Worm (Caenorhabditis elegans): ENCODE results near the gene nhr-180.

DNA sequence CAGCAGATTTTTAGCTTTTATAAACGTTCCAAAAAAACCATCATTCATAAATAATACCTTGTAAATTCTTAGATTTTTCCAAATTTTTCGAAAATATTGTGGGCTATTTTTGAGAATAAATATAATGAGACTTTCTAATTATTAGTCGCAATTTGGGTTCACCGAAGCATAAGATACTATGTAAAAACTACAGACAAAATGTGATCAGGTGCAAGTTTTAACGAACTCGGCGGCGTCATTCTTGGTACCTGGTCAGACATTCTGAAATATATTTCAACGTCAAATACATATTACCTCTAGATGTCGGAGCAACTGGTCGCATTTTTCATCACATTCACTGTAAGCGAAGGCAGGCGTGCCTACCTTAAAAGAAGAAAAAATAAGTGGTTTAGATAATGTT, 14.7 kb upstream of the nhr-180 start, which contains the start of gene srx-23:
- no peak for TF ChIP-seq ama-1 (optimal IDR thresholded peaks at IDR 0.05)
- no peak for TF ChIP-seq lin-15B (tag; optimal IDR thresholded peaks at IDR 0.05)
- no peak for TF ChIP-seq nhr-67 (tag; optimal IDR thresholded peaks at IDR 0.05)
- TF ChIP-seq pha-4 (tag; optimal IDR thresholded peaks at IDR 0.05), result no peak
- TF ChIP-seq zag-1 (tag; optimal IDR thresholded peaks at IDR 0.05), result no peak
- no peak for TF ChIP-seq elt-2 (tag; optimal IDR thresholded peaks at IDR 0.05)
- no peak for TF ChIP-seq eor-1 (tag; optimal IDR thresholded peaks at IDR 0.05)
- TF ChIP-seq nhr-11 (tag; optimal IDR thresholded peaks at IDR 0.05), result no peak
